Fruit fly (Drosophila melanogaster) whole organism, embryonic: ENCODE data around the gene CG14020.
A peak's percentile ranks its signal among the peaks of the same experiment; 100 is the strongest.

Source experiments
- Awh ChIP-seq: fragments of 200-800 bp; sonication (Bioruptor generic); IDR thresholded peaks from 2 replicates; pipeline ENCODE4, ENCODE4 v1.3.6; 2022; ENCODE audit warnings: missing biosample characterization, missing genetic modification characterization
- Bgb ChIP-seq: fragments of 200-800 bp; sonication (Bioruptor generic); IDR thresholded peaks from 2 replicates; pipeline ENCODE4 v1.3.6; 2022; ENCODE audit warnings: missing biosample characterization, missing genetic modification characterization; ENCODE audit not compliant: partially characterized antibody
- CG1024 ChIP-seq: fragments of 200-800 bp; sonication (Bioruptor generic); IDR thresholded peaks from 2 replicates; pipeline ENCODE4 v1.3.6; 2022; ENCODE audit warnings: missing biosample characterization, missing genetic modification characterization
- CG11085 ChIP-seq: fragments of 200-800 bp; sonication (Bioruptor generic); IDR thresholded peaks from 2 replicates; pipeline ENCODE4 v1.3.6; 2022; ENCODE audit warnings: missing biosample characterization, missing genetic modification characterization
- CG11504 ChIP-seq: fragments of 200-800 bp; sonication (Bioruptor generic); optimal IDR thresholded peaks from 3 replicates; lab custom pipeline; 2019; ENCODE audit warnings: missing biosample characterization, mild to moderate bottlenecking, missing genetic modification characterization, moderate library complexity
- CG12104 ChIP-seq: fragments of 200-800 bp; sonication (Bioruptor generic); optimal IDR thresholded peaks from 3 replicates; lab custom pipeline; 2016; ENCODE audit warnings: missing biosample characterization, missing genetic modification characterization
- CG12659 ChIP-seq: fragments of 200-800 bp; sonication (Bioruptor generic); optimal IDR thresholded peaks from 3 replicates; lab custom pipeline; 2017; ENCODE audit warnings: mild to moderate bottlenecking, missing biosample characterization, missing genetic modification reagents, missing genetic modification characterization
- CG13287 ChIP-seq: fragments of 200-800 bp; sonication (Bioruptor generic); IDR thresholded peaks from 2 replicates; pipeline ENCODE4 v1.3.6; 2022; ENCODE audit warnings: missing biosample characterization, missing genetic modification characterization; ENCODE audit not compliant: partially characterized antibody
- CG1529 ChIP-seq: fragments of 200-800 bp; sonication (Bioruptor generic); optimal IDR thresholded peaks from 3 replicates; lab custom pipeline; 2018; ENCODE audit warnings: missing biosample characterization, missing genetic modification characterization
- CG1603 ChIP-seq: fragments of 200-800 bp; sonication (Bioruptor generic); optimal IDR thresholded peaks from 2 replicates; lab custom pipeline; 2019; ENCODE audit warnings: missing biosample characterization, mild to moderate bottlenecking, missing genetic modification characterization, moderate library complexity
- CG16813 ChIP-seq: fragments of 200-800 bp; sonication (Bioruptor generic); IDR thresholded peaks from 3 replicates; pipeline ENCODE4 v1.3.6; 2022; ENCODE audit warnings: missing biosample characterization, missing genetic modification characterization; ENCODE audit not compliant: partially characterized antibody
- CG1792 ChIP-seq: fragments of 200-800 bp; sonication (Bioruptor generic); optimal IDR thresholded peaks from 2 replicates; lab custom pipeline; 2016; ENCODE audit warnings: missing biosample characterization, missing genetic modification characterization
- CG2116 ChIP-seq: fragments of 200-800 bp; sonication (Bioruptor generic); optimal IDR thresholded peaks from 3 replicates; lab custom pipeline; 2018; ENCODE audit warnings: missing biosample characterization, mild to moderate bottlenecking, missing genetic modification characterization
- CG2129 ChIP-seq: fragments of 200-800 bp; sonication (Bioruptor generic); IDR thresholded peaks from 2 replicates; pipeline ENCODE4 v1.3.6; 2022; ENCODE audit warnings: missing biosample characterization, missing genetic modification characterization; ENCODE audit not compliant: partially characterized antibody
- CG6272 ChIP-seq: fragments of 200-800 bp; sonication (Bioruptor generic); IDR thresholded peaks from 2 replicates; pipeline ENCODE4 v1.3.6; 2022; ENCODE audit warnings: missing biosample characterization, missing genetic modification characterization
- CG7745 ChIP-seq: fragments of 200-800 bp; sonication (Bioruptor generic); optimal IDR thresholded peaks from 2 replicates; lab custom pipeline; 2018; ENCODE audit warnings: missing biosample characterization, mild to moderate bottlenecking, missing genetic modification characterization, moderate library complexity
- CG7963 ChIP-seq: fragments of 200-800 bp; sonication (Bioruptor generic); IDR thresholded peaks from 3 replicates; pipeline ENCODE4 v1.3.6; 2022; ENCODE audit warnings: missing biosample characterization, missing genetic modification characterization; ENCODE audit not compliant: partially characterized antibody
- D19A ChIP-seq: fragments of 200-800 bp; optimal IDR thresholded peaks from 3 replicates; lab custom pipeline; 2019; ENCODE audit warnings: missing biosample characterization, mild to moderate bottlenecking, missing genetic modification characterization, moderate library complexity
- Dfd ChIP-seq, 2 experiments: fragments of >200 bp; optimal IDR thresholded peaks; 2 replicates each; lab custom pipeline; 2017; ENCODE audit warnings: missing biosample characterization in 2 of 2, missing genetic modification characterization in 2 of 2
- Dip3 ChIP-seq: fragments of 200-800 bp; sonication (Bioruptor generic); optimal IDR thresholded peaks from 3 replicates; lab custom pipeline; 2016; ENCODE audit warnings: missing biosample characterization, missing genetic modification characterization
- Dll ChIP-seq: fragments of 200-800 bp; sonication (Bioruptor generic); IDR thresholded peaks from 4 replicates; pipeline ENCODE4 v1.3.6; 2022; ENCODE audit warnings: missing biosample characterization, missing genetic modification characterization; ENCODE audit not compliant: partially characterized antibody
- Dref ChIP-seq: fragments of 200-800 bp; sonication (Bioruptor generic); IDR thresholded peaks from 2 replicates; pipeline ENCODE4 v1.3.6; 2022; ENCODE audit warnings: missing biosample characterization, missing genetic modification characterization
- H15 ChIP-seq: fragments of 200-800 bp; sonication (Bioruptor generic); IDR thresholded peaks from 3 replicates; pipeline ENCODE4 v1.3.6; 2022; ENCODE audit warnings: missing biosample characterization, missing genetic modification characterization
- Hr3 ChIP-seq: fragments of 200-800 bp; sonication (Bioruptor generic); optimal IDR thresholded peaks from 3 replicates; lab custom pipeline; 2016; ENCODE audit warnings: missing biosample characterization, missing genetic modification characterization
- Kr ChIP-seq: fragments of 200-800 bp; sonication (Bioruptor generic); optimal IDR thresholded peaks from 2 replicates; lab custom pipeline; 2017; ENCODE audit warnings: missing biosample characterization, mild to moderate bottlenecking, missing genetic modification characterization
- NFAT ChIP-seq: fragments of 200-800 bp; sonication (Bioruptor generic); IDR thresholded peaks from 2 replicates; pipeline ENCODE4 v1.3.6; 2022; ENCODE audit warnings: missing biosample characterization, missing genetic modification characterization
- Nf-YB ChIP-seq: fragments of 200-800 bp; sonication (Bioruptor generic); optimal IDR thresholded peaks from 3 replicates; lab custom pipeline; 2019; ENCODE audit warnings: missing biosample characterization, mild to moderate bottlenecking, missing genetic modification characterization, moderate library complexity
- Opbp ChIP-seq: fragments of 200-800 bp; sonication (Bioruptor generic); IDR thresholded peaks from 3 replicates; pipeline ENCODE4 v1.3.6; 2022; ENCODE audit warnings: missing biosample characterization, missing genetic modification characterization; ENCODE audit not compliant: partially characterized antibody
- Scr ChIP-seq: fragments of 200-800 bp; sonication (Bioruptor generic); IDR thresholded peaks from 2 replicates; pipeline ENCODE4 v1.3.6; 2022; ENCODE audit warnings: missing biosample characterization, missing genetic modification characterization; ENCODE audit not compliant: partially characterized antibody
- Sry-δ ChIP-seq: fragments of 200-800 bp; sonication (Bioruptor generic); optimal IDR thresholded peaks from 2 replicates; lab custom pipeline; 2016; ENCODE audit warnings: missing biosample characterization, missing genetic modification characterization
- Tbp ChIP-seq: fragments of >200 bp; optimal IDR thresholded peaks from 2 replicates; lab custom pipeline; 2018; ENCODE audit warnings: missing biosample characterization, missing genetic modification characterization
- crc ChIP-seq: fragments of 200-800 bp; sonication (Bioruptor generic); optimal IDR thresholded peaks from 2 replicates; lab custom pipeline; 2016; ENCODE audit warnings: missing biosample characterization, missing genetic modification characterization
- crp ChIP-seq, 2 experiments: fragments of 200-800 bp; sonication (Bioruptor generic); optimal IDR thresholded peaks; 2 replicates in 1 of 2; 3 replicates in 1 of 2; lab custom pipeline; 2017; ENCODE audit warnings: missing biosample characterization in 2 of 2, missing genetic modification characterization in 2 of 2, mild to moderate bottlenecking in 1 of 2, moderate library complexity in 1 of 2
- ham ChIP-seq: fragments of 200-800 bp; sonication (Bioruptor generic); IDR thresholded peaks from 2 replicates; pipeline ENCODE4 v1.3.6; 2022; ENCODE audit warnings: missing biosample characterization, missing genetic modification characterization
- hkb ChIP-seq, 2 experiments: fragments of 200-800 bp in 1 of 2; fragments of >200 bp in 1 of 2; sonication (Bioruptor generic) in 1 of 2; IDR thresholded peaks in 1 of 2; optimal IDR thresholded peaks in 1 of 2; 2 replicates each; pipeline versions ENCODE4 v1.3.6 to Lab custom; 2017 to 2022; ENCODE audit warnings: missing biosample characterization in 1 of 2, missing genetic modification characterization in 1 of 2
- lilli ChIP-seq: fragments of 200-800 bp; sonication (Bioruptor generic); optimal IDR thresholded peaks from 3 replicates; lab custom pipeline; 2016; ENCODE audit warnings: missing biosample characterization, missing genetic modification characterization
- lmd ChIP-seq: fragments of 200-800 bp; sonication (Bioruptor generic); IDR thresholded peaks from 2 replicates; pipeline ENCODE4 v1.3.6; 2022; ENCODE audit warnings: missing biosample characterization, missing genetic modification characterization
- nerfin-2 ChIP-seq: fragments of 200-800 bp; sonication (Bioruptor generic); IDR thresholded peaks from 2 replicates; pipeline ENCODE4 v1.3.6; 2022; ENCODE audit warnings: missing biosample characterization, missing genetic modification characterization; ENCODE audit not compliant: partially characterized antibody
- nom ChIP-seq: fragments of 200-800 bp; sonication (Bioruptor generic); optimal IDR thresholded peaks from 2 replicates; lab custom pipeline; 2017; ENCODE audit warnings: missing biosample characterization, missing genetic modification characterization, mild to moderate bottlenecking, moderate library complexity, missing genetic modification reagents
- otp ChIP-seq: fragments of 200-800 bp; sonication (Bioruptor generic); IDR thresholded peaks from 3 replicates; pipeline ENCODE4, ENCODE4 v1.3.6; 2022; ENCODE audit warnings: missing biosample characterization, missing genetic modification characterization
- salm ChIP-seq: fragments of 200-800 bp; sonication (Bioruptor generic); optimal IDR thresholded peaks from 2 replicates; lab custom pipeline; 2018; ENCODE audit warnings: missing biosample characterization, mild to moderate bottlenecking, missing genetic modification characterization
- tgo ChIP-seq: fragments of 200-800 bp; sonication (Bioruptor generic); IDR thresholded peaks from 3 replicates; pipeline ENCODE4 v1.3.6; 2022; ENCODE audit warnings: missing biosample characterization, missing genetic modification characterization
- trh ChIP-seq: fragments of 200-800 bp; sonication (Bioruptor generic); optimal IDR thresholded peaks from 2 replicates; lab custom pipeline; 2016; ENCODE audit warnings: missing biosample characterization, missing genetic modification characterization
- unc-4 ChIP-seq: fragments of 200-800 bp; sonication (Bioruptor generic); IDR thresholded peaks from 2 replicates; pipeline ENCODE4 v1.3.6; 2022; ENCODE audit warnings: missing biosample characterization, missing genetic modification characterization; ENCODE audit not compliant: partially characterized antibody
- usp ChIP-seq: fragments of >200 bp; optimal IDR thresholded peaks from 2 replicates; lab custom pipeline; 2017; ENCODE audit warnings: missing biosample characterization, missing genetic modification characterization
- vnd ChIP-seq: fragments of 200-800 bp; sonication (Bioruptor generic); IDR thresholded peaks from 3 replicates; pipeline ENCODE4 v1.3.6; 2022; ENCODE audit warnings: missing biosample characterization, missing genetic modification characterization; ENCODE audit not compliant: partially characterized antibody
- zen2 ChIP-seq: fragments of 200-800 bp; sonication (Bioruptor generic); IDR thresholded peaks from 3 replicates; pipeline ENCODE4 v1.3.6; 2022; ENCODE audit warnings: missing biosample characterization, missing genetic modification characterization; ENCODE audit not compliant: partially characterized antibody

Gene CG14020

dm6 chr2L:5523848-5524473 is 6.4 kb downstream of the CG14020 start, which contains the start of the genes Vps52 and Elp4 (continued):
- TF ChIP-seq CG1792 (GFP tag; lab: Kevin White, UChicago) (peak; percentile 8), usp (GFP tag; lab: Kevin White, UChicago) (no peak), CG11504 (tag; lab: Kevin White, UChicago) (no peak), lmd (GFP tag; lab: Robert Waterston, UW) (peak; percentile 70), CG13287 (GFP tag; lab: Robert Waterston, UW) (peak; percentile 72), Tbp (GFP tag; lab: Kevin White, UChicago) (no peak), nom (GFP tag; lab: Kevin White, UChicago) (peak; percentile 21)

- no peak for TF ChIP-seq tgo (GFP tag; lab: Robert Waterston, UW)
- no peak for TF ChIP-seq Hr3 (GFP tag; lab: Kevin White, UChicago)
- TF ChIP-seq CG1529, result no peak
- TF ChIP-seq CG16813 (GFP tag; lab: Robert Waterston, UW), result peak; percentile 55
- no peak for TF ChIP-seq H15 (GFP tag; lab: Robert Waterston, UW)
- peak in 1 of 2 experiments; percentile 88 for TF ChIP-seq crp (GFP tag; optimal IDR thresholded peaks at IDR 0.05; lab: Kevin White, UChicago)
- TF ChIP-seq Dfd (GFP tag; optimal IDR thresholded peaks at IDR 0.05; lab: Kevin White, UChicago), result no peak
- no peak for TF ChIP-seq trh (GFP tag; lab: Kevin White, UChicago)
- no peak for TF ChIP-seq Nf-YB
- TF ChIP-seq Bgb (GFP tag; lab: Robert Waterston, UW), result peak; percentile 60
- peak; percentile 65 for TF ChIP-seq zen2
- peak; percentile 25 for TF ChIP-seq Sry-δ (GFP tag; lab: Kevin White, UChicago)
- no peak for TF ChIP-seq crc (GFP tag; lab: Kevin White, UChicago)
- peak; percentile 61; the same call in 2 of the 3 replicates for TF ChIP-seq vnd (GFP tag; lab: Robert Waterston, UW)
- no peak for TF ChIP-seq CG1024 (GFP tag; lab: Robert Waterston, UW)
- no peak for TF ChIP-seq CG6272 (GFP tag; lab: Robert Waterston, UW)
- peak; percentile 71 for TF ChIP-seq Dref (GFP tag; lab: Robert Waterston, UW)
- TF ChIP-seq salm, result no peak
- TF ChIP-seq CG2129 (GFP tag; lab: Robert Waterston, UW), result 0 out of 2 replicates have a peak, but pooled peaks have one; percentile 12
- TF ChIP-seq CG12659 (GFP tag; lab: Kevin White, UChicago), result no peak
- no peak for TF ChIP-seq CG11085 (GFP tag; lab: Robert Waterston, UW)
- peak; percentile 49 for TF ChIP-seq Scr (GFP tag; lab: Robert Waterston, UW)
- no peak for TF ChIP-seq CG12104 (GFP tag; lab: Kevin White, UChicago)
- TF ChIP-seq lilli, result no peak
- no peak for TF ChIP-seq ham (GFP tag; lab: Robert Waterston, UW)
- no peak for TF ChIP-seq D19A (tag; lab: Kevin White, UChicago)
- TF ChIP-seq CG7745 (tag; lab: Kevin White, UChicago), result no peak
- peak; percentile 72 for TF ChIP-seq nerfin-2 (GFP tag; lab: Robert Waterston, UW)
- TF ChIP-seq NFAT (GFP tag; lab: Robert Waterston, UW), result no peak
- TF ChIP-seq CG7963 (GFP tag; lab: Robert Waterston, UW), result peak; percentile 62; the same call in 1 of the 3 replicates
- peak; percentile 63; the same call in 2 of the 3 replicates for TF ChIP-seq Opbp
- TF ChIP-seq Dip3, result no peak
- peak; percentile 36 for TF ChIP-seq unc-4
- TF ChIP-seq Dll (GFP tag; lab: Robert Waterston, UW), result peak; percentile 45; the same call in 2 of the 4 replicates
- no peak for TF ChIP-seq Kr (GFP tag; lab: Kevin White, UChicago)
- TF ChIP-seq CG2116 (GFP tag; lab: Kevin White, UChicago), result peak; percentile 45
- TF ChIP-seq Awh (GFP tag; lab: Robert Waterston, UW), result no peak
- no peak for TF ChIP-seq CG1603 (tag; lab: Kevin White, UChicago)
- TF ChIP-seq otp, result no peak
- TF ChIP-seq hkb (optimal IDR thresholded peaks at IDR 0.05; lab: Kevin White, UChicago), result no peak
- no peak for TF ChIP-seq hkb (GFP tag; IDR thresholded peaks at IDR 0.05; lab: Robert Waterston, UW)
Measured at dm6 chr2L:5525723-5526122, 8.2 kb downstream of the CG14020 start, which contains the start of gene Cap-D3. Cap-D3 (plus strand) TSS chr2L:5525905.
